Worm (Caenorhabditis elegans) whole organism, L1 larva: Measurements from ENCODE around the gene F10E9.1.

ENCODE experiments used
- Y116A8C.19 ChIP-seq: sonication (generic microtip); optimal IDR thresholded peaks from 2 replicates; lab custom pipeline; 2016; ENCODE audit warnings: missing compliant biosample characterization, missing genetic modification characterization, borderline replicate concordance
- aha-1 ChIP-seq: fragments of 150-350 bp; optimal IDR thresholded peaks from 2 replicates; lab custom pipeline; 2014; ENCODE audit warnings: missing biosample characterization, missing genetic modification characterization
- alr-1 ChIP-seq: fragments of 200-800 bp; sonication (Bioruptor generic); optimal IDR thresholded peaks from 2 replicates; lab custom pipeline; 2018; ENCODE audit warnings: borderline replicate concordance, mild to moderate bottlenecking, missing genetic modification characterization, missing compliant biosample characterization
- aly-2 ChIP-seq: fragments of 150-350 bp; optimal IDR thresholded peaks from 2 replicates; lab custom pipeline; 2014; ENCODE audit warnings: missing biosample characterization, missing genetic modification characterization
- ama-1 ChIP-seq: fragments of 150-350 bp; optimal IDR thresholded peaks from 2 replicates; lab custom pipeline; 2014
- blmp-1 ChIP-seq: fragments of 150-350 bp; optimal IDR thresholded peaks from 2 replicates; lab custom pipeline; 2014; ENCODE audit warnings: missing biosample characterization, missing genetic modification characterization
- ceh-88 ChIP-seq: fragments of 200-800 bp; sonication (Bioruptor generic); IDR thresholded peaks from 2 replicates; pipeline ENCODE4 v1.3.6; 2022; ENCODE audit warnings: missing genetic modification characterization, missing compliant biosample characterization
- ces-1 ChIP-seq: fragments of 150-350 bp; optimal IDR thresholded peaks from 2 replicates; lab custom pipeline; 2014; ENCODE audit warnings: missing biosample characterization, missing genetic modification reagents, missing genetic modification characterization
- dpl-1 ChIP-seq, 3 experiments: fragments of 150-350 bp in 2 of 3; sonication (generic microtip) in 1 of 3; optimal IDR thresholded peaks; 2 replicates each; lab custom pipeline; 2014 to 2017; ENCODE audit warnings: missing biosample characterization in 3 of 3, missing genetic modification characterization in 3 of 3, missing genetic modification reagents in 3 of 3
- efl-1 ChIP-seq, 4 experiments: fragments of 150-350 bp; optimal IDR thresholded peaks in 3 of 4; peaks in 1 of 4; 1 replicate in 1 of 4; 2 replicates in 3 of 4; lab custom pipeline; 2014; ENCODE audit warnings: missing biosample characterization in 2 of 4, missing genetic modification characterization in 2 of 4, missing genetic modification reagents in 2 of 4
- efl-3 ChIP-seq: fragments of 200-800 bp; sonication (Bioruptor generic); optimal IDR thresholded peaks from 2 replicates; lab custom pipeline; 2018; ENCODE audit warnings: mild to moderate bottlenecking, missing genetic modification characterization, missing compliant biosample characterization
- elt-3 ChIP-seq, 6 experiments: fragments of 150-350 bp in 1 of 6; sonication (generic microtip); optimal IDR thresholded peaks; 2 replicates each; lab custom pipeline; 2017 to 2018; ENCODE audit warnings: missing biosample characterization in 6 of 6, missing genetic modification characterization in 6 of 6, inconsistent platforms in 1 of 6
- ets-5 ChIP-seq: fragments of 200-800 bp; sonication (Bioruptor generic); IDR thresholded peaks from 2 replicates; pipeline ENCODE4 v1.3.6; 2022; ENCODE audit warnings: missing genetic modification characterization, missing compliant biosample characterization
- fkh-4 ChIP-seq: sonication (generic microtip); optimal IDR thresholded peaks from 2 replicates; lab custom pipeline; 2016; ENCODE audit warnings: missing compliant biosample characterization, missing genetic modification characterization, borderline replicate concordance
- fos-1 ChIP-seq: fragments of 150-350 bp; optimal IDR thresholded peaks from 2 replicates; lab custom pipeline; 2014; ENCODE audit warnings: missing biosample characterization, missing genetic modification characterization
- isw-1 ChIP-seq: fragments of 200-800 bp; sonication (Bioruptor generic); IDR thresholded peaks from 2 replicates; pipeline ENCODE4 v1.3.6; 2022; ENCODE audit warnings: missing genetic modification characterization, missing compliant biosample characterization
- jun-1 ChIP-seq: fragments of 150-350 bp; optimal IDR thresholded peaks from 2 replicates; lab custom pipeline; 2014; ENCODE audit warnings: missing biosample characterization, missing genetic modification reagents, missing genetic modification characterization
- lin-14 ChIP-seq: fragments of 200-800 bp; sonication (Bioruptor generic); optimal IDR thresholded peaks from 2 replicates; lab custom pipeline; 2018; ENCODE audit warnings: mild to moderate bottlenecking, missing genetic modification characterization, moderate library complexity, missing compliant biosample characterization
- lin-35 ChIP-seq, 2 experiments: fragments of 150-350 bp; optimal IDR thresholded peaks; 2 replicates each; lab custom pipeline; 2014; ENCODE audit warnings: missing biosample characterization in 2 of 2, missing genetic modification characterization in 2 of 2, missing genetic modification reagents in 2 of 2
- mdl-1 ChIP-seq, 2 experiments: fragments of 150-350 bp; optimal IDR thresholded peaks; 2 replicates each; lab custom pipeline; 2014 to 2017; ENCODE audit warnings: missing biosample characterization in 2 of 2, missing genetic modification characterization in 2 of 2, inconsistent platforms in 1 of 2
- mef-2 ChIP-seq: fragments of 150-350 bp; optimal IDR thresholded peaks from 2 replicates; lab custom pipeline; 2014; ENCODE audit warnings: missing biosample characterization, missing genetic modification characterization
- mep-1 ChIP-seq: fragments of 150-350 bp; optimal IDR thresholded peaks from 2 replicates; lab custom pipeline; 2014; ENCODE audit warnings: missing biosample characterization, missing genetic modification characterization
- nhr-19 ChIP-seq: fragments of 200-800 bp; sonication (Bioruptor generic); conservative IDR thresholded peaks from 2 replicates; pipeline ENCODE4 v1.3.6; 2022; ENCODE audit warnings: missing genetic modification characterization, missing compliant biosample characterization
- nhr-20 ChIP-seq: sonication (generic microtip); optimal IDR thresholded peaks from 2 replicates; lab custom pipeline; 2016; ENCODE audit warnings: mild to moderate bottlenecking, missing genetic modification characterization, missing compliant biosample characterization
- nhr-28 ChIP-seq: fragments of 150-350 bp; optimal IDR thresholded peaks from 2 replicates; lab custom pipeline; 2014; ENCODE audit warnings: missing biosample characterization, missing genetic modification characterization
- nhr-84 ChIP-seq: sonication (generic microtip); optimal IDR thresholded peaks from 2 replicates; lab custom pipeline; 2017; ENCODE audit warnings: missing biosample characterization, missing genetic modification characterization
- nhr-85 ChIP-seq: sonication (generic microtip); peaks from one replicate; lab custom pipeline; 2016; ENCODE audit warnings: missing genetic modification characterization, inconsistent platforms, missing compliant biosample characterization
- pag-3 ChIP-seq: sonication (generic microtip); optimal IDR thresholded peaks from 2 replicates; lab custom pipeline; 2017; ENCODE audit warnings: missing genetic modification characterization, mild to moderate bottlenecking, missing compliant biosample characterization, antibody characterized with exemption, borderline replicate concordance; ENCODE audit not compliant: insufficient read depth
- pqm-1 ChIP-seq: sonication (generic microtip); optimal IDR thresholded peaks from 3 replicates; lab custom pipeline; 2017; ENCODE audit warnings: missing biosample characterization, missing genetic modification characterization
- rnt-1 ChIP-seq: sonication (generic microtip); optimal IDR thresholded peaks from 2 replicates; lab custom pipeline; 2016; ENCODE audit warnings: mild to moderate bottlenecking, missing genetic modification characterization, moderate library complexity, missing compliant biosample characterization
- skn-1 ChIP-seq: fragments of 150-350 bp; optimal IDR thresholded peaks from 2 replicates; lab custom pipeline; 2014; ENCODE audit warnings: missing biosample characterization, missing genetic modification characterization
- snu-23 ChIP-seq: sonication (generic microtip); optimal IDR thresholded peaks from 2 replicates; lab custom pipeline; 2016; ENCODE audit warnings: missing genetic modification characterization, missing compliant biosample characterization
- sptf-1 ChIP-seq: fragments of 150-350 bp; optimal IDR thresholded peaks from 2 replicates; lab custom pipeline; 2014; ENCODE audit warnings: missing biosample characterization, missing genetic modification characterization
- unc-30 ChIP-seq: sonication (generic microtip); optimal IDR thresholded peaks from 2 replicates; lab custom pipeline; 2017; ENCODE audit warnings: missing biosample characterization, missing genetic modification characterization
- vab-15 ChIP-seq: sonication (generic microtip); optimal IDR thresholded peaks from 2 replicates; lab custom pipeline; 2017; ENCODE audit warnings: missing genotype, mild to moderate bottlenecking, missing genetic modification characterization, missing compliant biosample characterization
- xbp-1 ChIP-seq: sonication (generic microtip); optimal IDR thresholded peaks from 2 replicates; lab custom pipeline; 2016; ENCODE audit warnings: missing genetic modification characterization, missing compliant biosample characterization
- zip-4 ChIP-seq: fragments of 200-800 bp; sonication (Bioruptor generic); optimal IDR thresholded peaks from 2 replicates; lab custom pipeline; 2018; ENCODE audit warnings: mild to moderate bottlenecking, missing genetic modification characterization, moderate library complexity, missing compliant biosample characterization
- ztf-11 ChIP-seq, 2 experiments: sonication (generic microtip); optimal IDR thresholded peaks; 2 replicates each; lab custom pipeline; 2016 to 2017; ENCODE audit warnings: missing genetic modification characterization in 2 of 2, missing biosample characterization in 1 of 2, missing compliant biosample characterization in 1 of 2

The F10E9.1 gene

ce11 chrIII:8363253-8364061 lies 40.5 kb downstream of the F10E9.1 start, which contains the start of gene R05D3.3:
Gene R05D3.3, plus strand, starts transcription at chrIII:8364011.
- TF ChIP-seq lin-35 (GFP tag; optimal IDR thresholded peaks at IDR 0.05; lab: Kevin White, UChicago) (peak in 1 of 2 experiments; percentile 62), dpl-1 (GFP tag; optimal IDR thresholded peaks at IDR 0.05; lab: Kevin White, UChicago) (peak in 2 of 3 experiments; percentile 4 to 36), vab-15 (tag; lab: Kevin White, UChicago) (no peak), mep-1 (tag; lab: Kevin White, UChicago) (no peak), efl-1 (optimal IDR thresholded peaks at IDR 0.05; lab: Kevin White, UChicago) (peak in 1 of 2 experiments; percentile 29), efl-1 (GFP tag; optimal IDR thresholded peaks at IDR 0.05 in 1 of 2; lab: Kevin White, UChicago) (peak; percentile 33 to 93)

- TF ChIP-seq nhr-84 (tag; lab: Kevin White, UChicago) (no peak), efl-1 (optimal IDR thresholded peaks at IDR 0.05; lab: Kevin White, UChicago) (no peak), efl-1 (GFP tag; optimal IDR thresholded peaks at IDR 0.05 in 1 of 2; lab: Kevin White, UChicago) (peak in 1 of 2 experiments; percentile 6), ama-1 (lab: Kevin White, UChicago) (no peak), mep-1 (tag; lab: Kevin White, UChicago) (peak; percentile 49), ztf-11 (tag; optimal IDR thresholded peaks at IDR 0.05; lab: Kevin White, UChicago) (no peak), blmp-1 (tag; lab: Kevin White, UChicago) (peak; percentile 35), nhr-85 (tag; lab: Kevin White, UChicago) (peak; percentile 46)
Measured at ce11 chrIII:8368619-8369018, 45.7 kb downstream of the F10E9.1 start, which contains the start of gene R05D3.9. Gene R05D3.9, minus strand, starts transcription at chrIII:8368719.

- TF ChIP-seq nhr-28 (tag; lab: Kevin White, UChicago) (no peak), efl-1 (optimal IDR thresholded peaks at IDR 0.05; lab: Kevin White, UChicago) (no peak), efl-1 (GFP tag; optimal IDR thresholded peaks at IDR 0.05 in 1 of 2; lab: Kevin White, UChicago) (peak in 1 of 2 experiments; percentile 17)
Measured at ce11 chrIII:8369172-8369571, 46.2 kb downstream of the F10E9.1 start.

- TF ChIP-seq dpl-1 (GFP tag; optimal IDR thresholded peaks at IDR 0.05; lab: Kevin White, UChicago): peak in 1 of 3 experiments; percentile 36
- TF ChIP-seq efl-1 (optimal IDR thresholded peaks at IDR 0.05; lab: Kevin White, UChicago): peak; percentile 35 to 55
- peak; percentile 51 to 60 for TF ChIP-seq efl-1 (GFP tag; optimal IDR thresholded peaks at IDR 0.05 in 1 of 2; lab: Kevin White, UChicago)
- peak in 1 of 2 experiments; percentile 4 for TF ChIP-seq lin-35 (GFP tag; optimal IDR thresholded peaks at IDR 0.05; lab: Kevin White, UChicago)
- no peak for TF ChIP-seq unc-30 (tag; lab: Kevin White, UChicago)
- no peak for TF ChIP-seq nhr-19 (GFP tag; lab: Robert Waterston, UW)
- no peak for TF ChIP-seq mef-2 (tag; lab: Kevin White, UChicago)
Measured at ce11 chrIII:8370188-8370587, 47.2 kb downstream of the F10E9.1 start.

- TF ChIP-seq lin-35 (GFP tag; optimal IDR thresholded peaks at IDR 0.05; lab: Kevin White, UChicago) (peak; percentile 19 to 35), aly-2 (no peak), skn-1 (tag; lab: Kevin White, UChicago) (no peak), rnt-1 (peak; percentile 4), efl-1 (optimal IDR thresholded peaks at IDR 0.05; lab: Kevin White, UChicago) (peak in 1 of 2 experiments; percentile 20), efl-1 (GFP tag; optimal IDR thresholded peaks at IDR 0.05 in 1 of 2; lab: Kevin White, UChicago) (peak; percentile 8 to 66), nhr-20 (peak; percentile 53), dpl-1 (GFP tag; optimal IDR thresholded peaks at IDR 0.05; lab: Kevin White, UChicago) (peak in 1 of 3 experiments; percentile 17), ets-5 (no peak), Y116A8C.19 (tag; lab: Kevin White, UChicago) (no peak), mdl-1 (tag; optimal IDR thresholded peaks at IDR 0.05; lab: Kevin White, UChicago) (peak in 1 of 2 experiments; percentile 74), lin-14 (peak; percentile 78), ceh-88 (GFP tag; lab: Robert Waterston, UW) (no peak), blmp-1 (tag; lab: Kevin White, UChicago) (peak; percentile 76), zip-4 (GFP tag; lab: Kevin White, UChicago) (no peak), elt-3 (tag; optimal IDR thresholded peaks at IDR 0.05; lab: Kevin White, UChicago) (peak in 4 of 6 experiments; percentile 53 to 91 (median 72)), aha-1 (tag; lab: Kevin White, UChicago) (no peak), ces-1 (GFP tag; lab: Kevin White, UChicago) (no peak), nhr-85 (tag; lab: Kevin White, UChicago) (peak; percentile 91), pqm-1 (tag; lab: Kevin White, UChicago) (no peak), sptf-1 (no peak), alr-1 (tag; lab: Kevin White, UChicago) (no peak), fkh-4 (tag; lab: Kevin White, UChicago) (no peak), isw-1 (GFP tag; lab: Robert Waterston, UW) (no peak), jun-1 (tag; lab: Kevin White, UChicago) (no peak), efl-3 (GFP tag; lab: Kevin White, UChicago) (no peak), xbp-1 (tag; lab: Kevin White, UChicago) (peak; percentile 23), snu-23 (GFP tag; lab: Kevin White, UChicago) (peak; percentile 60), pag-3 (no peak), fos-1 (no peak)
Measured at ce11 chrIII:8370846-8371257, 47.9 kb downstream of the F10E9.1 start.
